Worm (Caenorhabditis elegans) whole organism, early embryonic: Measurements from ENCODE around the gene pph-1.

Experiments
- hmbx-1 ChIP-seq: sonication (generic microtip); optimal IDR thresholded peaks from 2 replicates; lab custom pipeline; 2016; ENCODE audit warnings: mild to moderate bottlenecking, missing genetic modification characterization, missing compliant biosample characterization
- hnd-1 ChIP-seq: sonication (generic microtip); optimal IDR thresholded peaks from 2 replicates; lab custom pipeline; 2016; ENCODE audit warnings: missing genetic modification characterization, missing compliant biosample characterization
- tra-4 ChIP-seq: sonication (generic microtip); optimal IDR thresholded peaks from 2 replicates; lab custom pipeline; 2017; ENCODE audit warnings: missing genetic modification characterization, missing compliant biosample characterization

Gene pph-1

ce11 chrV:10754050-10754449, 51.7 kb downstream of the pph-1 start, which contains the start of gene F28H7.7:
F28H7.7 (minus strand) TSS chrV:10754150.
- no peak for TF ChIP-seq hmbx-1 (tag; lab: Kevin White, UChicago)
- TF ChIP-seq tra-4 (tag; lab: Kevin White, UChicago) = no peak
- TF ChIP-seq hnd-1 (tag; lab: Kevin White, UChicago) = no peak
